Worm (Caenorhabditis elegans): Measurements from ENCODE around the gene lab-2.

Gene lab-2

ce11 chrIII:7347049-7347448 lies 17.6 kb upstream of the lab-2 start, which contains the start of gene F08F8.7:
Gene F08F8.7 (minus strand): TSS chrIII:7347149.
- no peak for TF ChIP-seq fkh-8 (tag; optimal IDR thresholded peaks at IDR 0.05)
- no peak for TF ChIP-seq rnt-1 (tag; optimal IDR thresholded peaks at IDR 0.05)
- TF ChIP-seq elt-2 (tag; optimal IDR thresholded peaks at IDR 0.05) = no peak
- TF ChIP-seq mef-2 (tag; optimal IDR thresholded peaks at IDR 0.05) = no peak
- no peak for TF ChIP-seq F16B12.6 (tag; optimal IDR thresholded peaks at IDR 0.05)
- no peak for TF ChIP-seq tlp-1 (tag; optimal IDR thresholded peaks at IDR 0.05)
- no peak for TF ChIP-seq hlh-4 (tag; optimal IDR thresholded peaks at IDR 0.05)
- TF ChIP-seq pag-3 (tag; optimal IDR thresholded peaks at IDR 0.05; ENCODE audit: borderline replicate concordance, insufficient read depth) = no peak
- TF ChIP-seq snpc-4 (tag; optimal IDR thresholded peaks at IDR 0.05) = no peak
- TF ChIP-seq nhr-11 (tag; optimal IDR thresholded peaks at IDR 0.05) = no peak
- TF ChIP-seq hlh-17 (GFP tag; optimal IDR thresholded peaks at IDR 0.05; ENCODE audit: borderline replicate concordance) = no peak
- TF ChIP-seq lin-13 (GFP tag; optimal IDR thresholded peaks at IDR 0.05) = no peak
- no peak for TF ChIP-seq zag-1 (tag; optimal IDR thresholded peaks at IDR 0.05)
- TF ChIP-seq ztf-11 (tag; optimal IDR thresholded peaks at IDR 0.05) = no peak
- no peak for TF ChIP-seq irx-1 (tag; optimal IDR thresholded peaks at IDR 0.05)
- no peak for TF ChIP-seq C16A3.4 (tag; optimal IDR thresholded peaks at IDR 0.05)
- no peak for TF ChIP-seq nhr-85 (tag)
- TF ChIP-seq nhr-77 (tag; optimal IDR thresholded peaks at IDR 0.05) = no peak
- no peak for TF ChIP-seq lin-14 (GFP tag; optimal IDR thresholded peaks at IDR 0.05)
- no peak for TF ChIP-seq C34B4.2 (tag; optimal IDR thresholded peaks at IDR 0.05)

DNA sequence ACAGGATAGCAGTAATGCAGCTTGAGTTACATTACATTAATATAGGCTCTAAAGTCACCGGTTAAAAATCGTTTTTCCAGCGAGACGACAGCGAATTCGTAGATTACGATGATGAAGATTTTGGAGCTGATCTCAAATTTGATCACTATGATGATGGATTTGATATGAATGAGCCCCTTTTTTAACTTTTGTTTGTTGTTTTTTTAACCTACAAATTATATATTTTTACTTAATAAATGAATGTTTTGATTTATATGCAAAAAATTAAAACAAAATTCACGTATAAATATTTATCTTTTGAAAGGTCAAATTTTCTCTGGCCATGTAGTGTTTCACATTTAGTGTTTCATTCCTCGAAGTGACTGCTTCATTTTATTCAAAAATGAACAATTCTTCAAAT lies 14.0 kb upstream of the lab-2 start, which contains the start of gene F08F8.6:
Gene F08F8.6, plus strand, starts transcription at position 301 of the 400 bp plus-strand sequence.
- TF ChIP-seq mdl-1 (tag; optimal IDR thresholded peaks at IDR 0.05) (no peak), efl-1 (optimal IDR thresholded peaks at IDR 0.05) (no peak), efl-1 (GFP tag; optimal IDR thresholded peaks at IDR 0.05 in 1 of 2) (peak in 1 of 2 experiments; percentile 62), mep-1 (tag; optimal IDR thresholded peaks at IDR 0.05) (no peak), tbx-2 (tag; optimal IDR thresholded peaks at IDR 0.05) (no peak), ztf-4 (tag; optimal IDR thresholded peaks at IDR 0.05) (no peak), unc-98 (GFP tag; IDR thresholded peaks at IDR 0.05) (no peak), lsy-2 (tag; optimal IDR thresholded peaks at IDR 0.05) (no peak), C04F5.9 (tag; optimal IDR thresholded peaks at IDR 0.05) (no peak)

DNA sequence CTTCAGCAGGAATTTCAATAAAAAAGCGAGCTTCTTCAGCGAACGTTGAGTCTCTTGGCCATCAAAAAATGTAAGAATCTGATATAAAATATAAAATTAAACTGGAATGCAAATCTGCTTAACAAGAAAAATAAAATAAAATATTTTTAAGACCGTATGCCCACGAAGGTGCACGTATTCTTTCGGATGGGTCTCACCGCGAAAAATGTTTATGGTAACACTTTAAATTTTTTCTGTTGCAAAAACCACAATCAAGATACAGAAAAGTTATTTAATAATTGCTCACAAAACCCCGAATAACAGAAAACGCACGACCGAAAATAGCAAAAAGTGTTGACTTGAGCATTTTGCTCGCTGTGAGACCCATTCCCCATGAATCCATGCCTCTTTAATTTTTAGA lies 9.7 kb upstream of the lab-2 start:
- TF ChIP-seq unc-86 (tag; optimal IDR thresholded peaks at IDR 0.05) = no peak
- TF ChIP-seq nhr-11 (tag; optimal IDR thresholded peaks at IDR 0.05) = no peak
- no peak for TF ChIP-seq lin-13 (GFP tag; optimal IDR thresholded peaks at IDR 0.05)
- no peak for TF ChIP-seq unc-98 (GFP tag; IDR thresholded peaks at IDR 0.05)
- TF ChIP-seq hlh-4 (tag; optimal IDR thresholded peaks at IDR 0.05) = no peak
- TF ChIP-seq lsy-2 (tag; optimal IDR thresholded peaks at IDR 0.05) = no peak
- TF ChIP-seq egl-27 (tag; optimal IDR thresholded peaks at IDR 0.05) = no peak
- no peak for TF ChIP-seq aha-1 (tag; optimal IDR thresholded peaks at IDR 0.05)
- no peak for TF ChIP-seq ets-5 (GFP tag; IDR thresholded peaks at IDR 0.05)
- TF ChIP-seq grh-1 (GFP tag; IDR thresholded peaks at IDR 0.05) = no peak
- TF ChIP-seq pqm-1 (tag; optimal IDR thresholded peaks at IDR 0.05) = no peak

DNA sequence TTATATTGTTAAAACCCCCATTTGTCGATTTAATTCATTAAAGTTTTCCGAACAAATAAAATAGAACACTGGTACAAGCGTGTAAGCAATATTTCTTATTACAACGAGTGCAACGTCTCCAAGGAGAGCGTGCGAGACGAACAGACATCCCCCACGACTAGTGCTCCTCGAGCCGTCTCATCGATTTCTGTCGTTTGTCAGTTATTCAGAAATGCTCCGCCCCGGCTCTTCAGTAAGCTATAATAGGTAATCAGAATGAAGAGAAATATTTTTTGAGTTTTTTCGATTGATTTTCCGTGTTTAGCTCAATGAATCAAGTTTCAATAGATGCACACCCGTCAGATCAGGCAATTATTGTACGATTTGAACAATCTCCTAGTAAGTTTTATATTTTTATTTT lies 9.3 kb upstream of the lab-2 start, which contains the start of gene kap-1:
Gene kap-1, plus strand, starts transcription at position 143 of the 400 bp plus-strand sequence.
- peak in 1 of 2 experiments; percentile 12 for TF ChIP-seq lsy-2 (tag; optimal IDR thresholded peaks at IDR 0.05)
- TF ChIP-seq efl-3 (GFP tag; optimal IDR thresholded peaks at IDR 0.05) = no peak
- no peak for TF ChIP-seq ceh-82 (tag; optimal IDR thresholded peaks at IDR 0.05)
- peak; percentile 14 for TF ChIP-seq elt-2 (tag; optimal IDR thresholded peaks at IDR 0.05)
- TF ChIP-seq F16B12.6 (tag; optimal IDR thresholded peaks at IDR 0.05) = no peak
- TF ChIP-seq nhr-76 (tag; optimal IDR thresholded peaks at IDR 0.05) = no peak
- TF ChIP-seq nhr-237 (tag; optimal IDR thresholded peaks at IDR 0.05) = no peak
- TF ChIP-seq tlp-1 (tag; optimal IDR thresholded peaks at IDR 0.05) = no peak
- TF ChIP-seq egl-27 (tag; optimal IDR thresholded peaks at IDR 0.05) = no peak
- TF ChIP-seq ama-1 (optimal IDR thresholded peaks at IDR 0.05) = peak; percentile 42
- peak; percentile 9 for TF ChIP-seq rnt-1 (tag; optimal IDR thresholded peaks at IDR 0.05)
- no peak for TF ChIP-seq zag-1 (tag; optimal IDR thresholded peaks at IDR 0.05)
- no peak for TF ChIP-seq efl-1 (optimal IDR thresholded peaks at IDR 0.05)
- peak in 1 of 2 experiments; percentile 86 for TF ChIP-seq efl-1 (GFP tag; optimal IDR thresholded peaks at IDR 0.05 in 1 of 2)
- no peak for TF ChIP-seq aha-1 (tag; optimal IDR thresholded peaks at IDR 0.05)
- no peak for TF ChIP-seq mdl-1 (tag; optimal IDR thresholded peaks at IDR 0.05)
